Worm (Caenorhabditis elegans): ENCODE results near the gene W04B5.5.

Gene W04B5.5

DNA sequence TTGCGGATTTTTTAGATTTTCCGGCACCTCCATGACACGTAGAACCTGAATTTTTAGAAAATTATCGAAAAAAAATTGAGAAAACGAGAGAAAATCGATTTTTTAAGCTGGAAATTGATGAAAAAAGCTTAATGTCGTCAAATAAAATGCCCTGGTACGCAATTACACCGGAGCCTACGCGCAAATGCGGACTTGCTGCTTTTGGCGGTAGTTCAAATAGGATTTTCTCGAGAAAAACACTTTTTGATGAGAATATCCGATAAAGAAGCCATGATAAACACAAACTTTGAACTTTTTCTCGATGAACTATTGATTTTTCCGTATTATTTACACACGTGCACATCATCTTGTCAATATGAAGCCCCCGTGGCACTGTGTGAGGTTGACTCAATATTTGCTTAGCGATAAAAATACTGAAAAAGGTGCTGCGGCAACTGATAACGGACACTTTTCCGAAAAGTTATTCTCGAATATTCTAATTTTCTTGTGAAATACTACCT is at the start of gene W04B5.5, which contains the start of gene W04B5.3:
W04B5.5 (minus strand) TSS at position 51 of the 500 bp plus-strand sequence.
W04B5.3 (plus strand) TSS at position 356 of the 500 bp plus-strand sequence.
- TF ChIP-seq madf-6 (GFP tag; IDR thresholded peaks at IDR 0.05) (peak; percentile 68), tlf-1 (GFP tag; optimal IDR thresholded peaks at IDR 0.05) (peak; percentile 19), efl-1 (GFP tag; optimal IDR thresholded peaks at IDR 0.05) (peak; percentile 82), egl-18 (GFP tag; IDR thresholded peaks at IDR 0.05) (no peak), lin-54 (GFP tag; optimal IDR thresholded peaks at IDR 0.05) (peak; percentile 94), madf-3 (GFP tag; IDR thresholded peaks at IDR 0.05) (no peak), lin-35 (GFP tag; optimal IDR thresholded peaks at IDR 0.05) (peak in 2 of 3 experiments; percentile 68 to 82), die-1 (tag; optimal IDR thresholded peaks at IDR 0.05) (no peak), mel-28 (tag; optimal IDR thresholded peaks at IDR 0.05; ENCODE audit: borderline replicate concordance) (no peak), cebp-1 (GFP tag; IDR thresholded peaks at IDR 0.05) (0 out of 2 replicates have a peak, but pooled peaks have one; percentile 24), cebp-1 (tag; optimal IDR thresholded peaks at IDR 0.05) (peak; percentile 61), nfyb-1 (GFP tag; IDR thresholded peaks at IDR 0.05) (no peak), dpl-1 (GFP tag; optimal IDR thresholded peaks at IDR 0.05) (peak; percentile 80), nhr-80 (tag; optimal IDR thresholded peaks at IDR 0.05) (peak; percentile 29), ceh-91 (GFP tag; IDR thresholded peaks at IDR 0.05) (no peak), ztf-25 (GFP tag; IDR thresholded peaks at IDR 0.05) (no peak), rcor-1 (GFP tag; IDR thresholded peaks at IDR 0.05) (0 out of 2 replicates have a peak, but pooled peaks have one; percentile 12), ztf-26 (tag; optimal IDR thresholded peaks at IDR 0.05) (no peak), ets-4 (GFP tag; optimal IDR thresholded peaks at IDR 0.05) (no peak), F52B5.7 (tag; optimal IDR thresholded peaks at IDR 0.05) (no peak), snpc-4 (GFP tag; optimal IDR thresholded peaks at IDR 0.05) (no peak), snpc-4 (tag; optimal IDR thresholded peaks at IDR 0.05) (peak in 1 of 4 experiments; percentile 0), let-607 (tag; optimal IDR thresholded peaks at IDR 0.05) (peak in 1 of 2 experiments; percentile 26), lin-40 (tag; optimal IDR thresholded peaks at IDR 0.05) (peak; percentile 34), F22D6.2 (tag; optimal IDR thresholded peaks at IDR 0.05) (no peak), lir-1 (GFP tag; conservative IDR thresholded peaks at IDR 0.05) (no peak), mcd-1 (GFP tag; IDR thresholded peaks at IDR 0.05) (peak; percentile 73), attf-5 (GFP tag; optimal IDR thresholded peaks at IDR 0.05) (peak; percentile 25), nfya-2 (GFP tag; IDR thresholded peaks at IDR 0.05) (no peak), nhr-179 (tag; optimal IDR thresholded peaks at IDR 0.05) (no peak), chd-7 (tag; optimal IDR thresholded peaks at IDR 0.05) (no peak), tbp1 (GFP tag; optimal IDR thresholded peaks at IDR 0.05) (peak; percentile 31), F49E8.2 (tag; optimal IDR thresholded peaks at IDR 0.05; ENCODE audit: insufficient read depth) (no peak), hlh-12 (tag; optimal IDR thresholded peaks at IDR 0.05) (no peak), pbrm-1 (GFP tag; IDR thresholded peaks at IDR 0.05) (peak; percentile 60; the same call in 1 of the 2 replicates), lsl-1 (GFP tag; optimal IDR thresholded peaks at IDR 0.05) (peak; percentile 37), nhr-27 (tag; optimal IDR thresholded peaks at IDR 0.05) (no peak), K11D2.4 (GFP tag; IDR thresholded peaks at IDR 0.05) (no peak), dox-1 (GFP tag; IDR thresholded peaks at IDR 0.05) (peak; percentile 41; the same call in 1 of the 2 replicates), F33H1.4 (GFP tag; IDR thresholded peaks at IDR 0.05) (peak; percentile 52), unc-62 (GFP tag; optimal IDR thresholded peaks at IDR 0.05) (peak; percentile 32), attf-3 (GFP tag; conservative IDR thresholded peaks at IDR 0.05) (no peak), hsf-1 (GFP tag; IDR thresholded peaks at IDR 0.05) (peak; percentile 38; the same call in 1 of the 2 replicates), B0336.3 (GFP tag; IDR thresholded peaks at IDR 0.05) (no peak)
